Worm (Caenorhabditis elegans): ENCODE measurements around the gene K10B3.1.

- TF ChIP-seq nhr-237 (tag; optimal IDR thresholded peaks at IDR 0.05): no peak
- TF ChIP-seq nhr-12 (tag; optimal IDR thresholded peaks at IDR 0.05): no peak
- TF ChIP-seq nhr-28 (tag; optimal IDR thresholded peaks at IDR 0.05): no peak
- no peak for TF ChIP-seq unc-62 (GFP tag; optimal IDR thresholded peaks at IDR 0.05)
Measured at ce11 chrX:3153133-3153532, 17.8 kb downstream of the K10B3.1 start.

All from whole organism, mixed stage, embryonic.